Worm (Caenorhabditis elegans) whole organism, young adult: ENCODE measurements around the gene hpo-18.

Experiments used
- B0261.1 ChIP-seq: sonication (generic microtip); optimal IDR thresholded peaks from 2 replicates; lab custom pipeline; 2016; ENCODE audit warnings: mild to moderate bottlenecking, missing genetic modification characterization, moderate library complexity, missing compliant biosample characterization
- C17E4.6 ChIP-seq: fragments of 200-800 bp; sonication (Bioruptor generic); IDR thresholded peaks from 2 replicates; pipeline ENCODE4 v1.3.6; 2022; ENCODE audit warnings: missing genetic modification reagents, missing genetic modification characterization, missing compliant biosample characterization
- D2030.7 ChIP-seq: fragments of 200-800 bp; sonication (Bioruptor generic); IDR thresholded peaks from 2 replicates; pipeline ENCODE4 v1.3.6; 2022; ENCODE audit warnings: missing genetic modification reagents, missing genetic modification characterization, missing compliant biosample characterization
- F10E7.11 ChIP-seq: sonication (generic microtip); optimal IDR thresholded peaks from 2 replicates; lab custom pipeline; 2017; ENCODE audit warnings: mild to moderate bottlenecking, missing genetic modification characterization, moderate library complexity, missing compliant biosample characterization
- F22D6.2 ChIP-seq: sonication (generic microtip); optimal IDR thresholded peaks from 2 replicates; lab custom pipeline; 2016; ENCODE audit warnings: mild to moderate bottlenecking, missing genetic modification characterization, missing compliant biosample characterization
- F37B4.10 ChIP-seq: fragments of 200-800 bp; sonication (Bioruptor generic); IDR thresholded peaks from 2 replicates; pipeline ENCODE4 v1.3.6; 2022; ENCODE audit warnings: missing genetic modification characterization, missing compliant biosample characterization
- F49E8.2 ChIP-seq: sonication (generic microtip); optimal IDR thresholded peaks from 3 replicates; lab custom pipeline; 2017; ENCODE audit warnings: missing genetic modification characterization, mild to moderate bottlenecking, missing compliant biosample characterization, antibody characterized with exemption, moderate library complexity; ENCODE audit not compliant: insufficient read depth
- F52B5.7 ChIP-seq: sonication (generic microtip); optimal IDR thresholded peaks from 2 replicates; lab custom pipeline; 2016; ENCODE audit warnings: mild to moderate bottlenecking, missing genetic modification characterization, missing compliant biosample characterization
- F57C9.4 ChIP-seq: sonication (generic microtip); optimal IDR thresholded peaks from 2 replicates; lab custom pipeline; 2017; ENCODE audit warnings: mild to moderate bottlenecking, missing genetic modification characterization, missing compliant biosample characterization
- K12H6.12 ChIP-seq: fragments of 200-800 bp; sonication (Bioruptor generic); optimal IDR thresholded peaks from 2 replicates; lab custom pipeline; 2018; ENCODE audit warnings: mild to moderate bottlenecking, missing genetic modification characterization, missing compliant biosample characterization
- Y53F4B.3 ChIP-seq: fragments of 200-800 bp; sonication (Bioruptor generic); IDR thresholded peaks from 2 replicates; pipeline ENCODE4 v1.3.6; 2022; ENCODE audit warnings: missing genetic modification reagents, missing genetic modification characterization, missing compliant biosample characterization
- Y53G8AR.9 ChIP-seq: fragments of 200-800 bp; sonication (Bioruptor generic); conservative IDR thresholded peaks from 2 replicates; pipeline ENCODE4 v1.3.6; 2022; ENCODE audit warnings: missing genetic modification reagents, missing genetic modification characterization, missing compliant biosample characterization
- Y56A3A.18 ChIP-seq: fragments of 200-800 bp; sonication (Bioruptor generic); IDR thresholded peaks from 2 replicates; pipeline ENCODE4 v1.3.6; 2022; ENCODE audit warnings: missing genetic modification reagents, missing genetic modification characterization, missing compliant biosample characterization
- ZK185.1 ChIP-seq: sonication (generic microtip); optimal IDR thresholded peaks from 2 replicates; lab custom pipeline; 2016; ENCODE audit warnings: mild to moderate bottlenecking, missing genetic modification characterization, missing compliant biosample characterization; ENCODE audit not compliant: poor library complexity, severe bottlenecking
- aptf-3 ChIP-seq: fragments of 200-800 bp; sonication (Bioruptor generic); IDR thresholded peaks from 2 replicates; pipeline ENCODE4 v1.3.6; 2022; ENCODE audit warnings: missing genetic modification characterization, missing compliant biosample characterization
- ccch-3 ChIP-seq: fragments of 200-800 bp; sonication (Bioruptor generic); optimal IDR thresholded peaks from 2 replicates; lab custom pipeline; 2018; ENCODE audit warnings: mild to moderate bottlenecking, missing genetic modification characterization, missing compliant biosample characterization
- dpff-1 ChIP-seq: sonication (generic microtip); optimal IDR thresholded peaks from 2 replicates; lab custom pipeline; 2017; ENCODE audit warnings: mild to moderate bottlenecking, missing genetic modification characterization, missing compliant biosample characterization
- egl-18 ChIP-seq: fragments of 200-800 bp; sonication (Bioruptor generic); IDR thresholded peaks from 2 replicates; pipeline ENCODE4 v1.3.6; 2022; ENCODE audit warnings: missing genetic modification reagents, missing genetic modification characterization, missing compliant biosample characterization
- egl-44 ChIP-seq: fragments of 200-800 bp; sonication (Bioruptor generic); IDR thresholded peaks from 2 replicates; pipeline ENCODE4 v1.3.6; 2022; ENCODE audit warnings: missing genetic modification reagents, missing genetic modification characterization, missing compliant biosample characterization
- egrh-3 ChIP-seq: fragments of 200-800 bp; sonication (Bioruptor generic); IDR thresholded peaks from 2 replicates; pipeline ENCODE4 v1.3.6; 2022; ENCODE audit warnings: missing genetic modification reagents, missing genetic modification characterization, missing compliant biosample characterization
- fkh-3 ChIP-seq: sonication (generic microtip); optimal IDR thresholded peaks from 2 replicates; lab custom pipeline; 2016; ENCODE audit warnings: mild to moderate bottlenecking, missing genetic modification characterization, missing compliant biosample characterization
- let-526 ChIP-seq: fragments of 200-800 bp; sonication (Bioruptor generic); IDR thresholded peaks from 2 replicates; pipeline ENCODE4 v1.3.6; 2022; ENCODE audit warnings: missing genetic modification reagents, missing genetic modification characterization, missing compliant biosample characterization
- lin-26 ChIP-seq: fragments of 200-800 bp; sonication (Bioruptor generic); IDR thresholded peaks from 2 replicates; pipeline ENCODE4 v1.3.6; 2022; ENCODE audit warnings: missing genetic modification reagents, missing genetic modification characterization, missing compliant biosample characterization
- lir-1 ChIP-seq: fragments of 200-800 bp; sonication (Bioruptor generic); conservative IDR thresholded peaks from 2 replicates; pipeline ENCODE4 v1.3.6; 2022; ENCODE audit warnings: missing genetic modification reagents, missing genetic modification characterization, missing compliant biosample characterization
- madf-8 ChIP-seq: fragments of 200-800 bp; sonication (Bioruptor generic); conservative IDR thresholded peaks from 2 replicates; pipeline ENCODE4 v1.3.6; 2022; ENCODE audit warnings: missing genetic modification reagents, missing genetic modification characterization, missing compliant biosample characterization
- mel-28 ChIP-seq: sonication (generic microtip); optimal IDR thresholded peaks from 2 replicates; lab custom pipeline; 2016; ENCODE audit warnings: borderline replicate concordance, mild to moderate bottlenecking, missing genetic modification characterization, missing compliant biosample characterization
- nfya-1 ChIP-seq: sonication (generic microtip); optimal IDR thresholded peaks from 2 replicates; lab custom pipeline; 2017; ENCODE audit warnings: antibody characterized with exemption, missing compliant biosample characterization, missing genetic modification characterization, borderline replicate concordance; ENCODE audit not compliant: insufficient read depth
- nhr-120 ChIP-seq: fragments of 200-800 bp; sonication (Bioruptor generic); IDR thresholded peaks from 2 replicates; pipeline ENCODE4 v1.3.6; 2022; ENCODE audit warnings: missing genetic modification characterization, missing compliant biosample characterization
- nhr-179 ChIP-seq: sonication (generic microtip); optimal IDR thresholded peaks from 2 replicates; lab custom pipeline; 2016; ENCODE audit warnings: mild to moderate bottlenecking, missing genetic modification characterization, missing compliant biosample characterization
- nhr-27 ChIP-seq: fragments of 200-800 bp; sonication (Bioruptor generic); optimal IDR thresholded peaks from 2 replicates; lab custom pipeline; 2018; ENCODE audit warnings: mild to moderate bottlenecking, missing genetic modification characterization, moderate library complexity, missing compliant biosample characterization
- nhr-80 ChIP-seq: sonication (generic microtip); optimal IDR thresholded peaks from 2 replicates; lab custom pipeline; 2016; ENCODE audit warnings: missing genetic modification characterization, missing compliant biosample characterization
- nhr-90 ChIP-seq: sonication (generic microtip); optimal IDR thresholded peaks from 2 replicates; lab custom pipeline; 2016; ENCODE audit warnings: missing genotype, mild to moderate bottlenecking, missing genetic modification characterization, missing compliant biosample characterization
- pha-4 ChIP-seq: fragments of 150-350 bp; sonication (generic microtip); optimal IDR thresholded peaks from 2 replicates; lab custom pipeline; 2014; ENCODE audit warnings: missing biosample characterization, missing genetic modification reagents, missing genetic modification characterization
- rpc-1 ChIP-seq, 2 experiments: fragments of 150-350 bp in 1 of 2; sonication (generic microtip) in 1 of 2; optimal IDR thresholded peaks; 2 replicates each; lab custom pipeline; 2014 to 2018; ENCODE audit warnings: missing biosample characterization in 1 of 2, missing genetic modification characterization in 1 of 2, missing genetic modification reagents in 1 of 2, missing genotype in 1 of 2
- sdz-38 ChIP-seq: sonication (generic microtip); optimal IDR thresholded peaks from 2 replicates; lab custom pipeline; 2016; ENCODE audit warnings: missing genotype, missing genetic modification characterization, missing compliant biosample characterization
- snpc-4 ChIP-seq, 5 experiments: fragments of 150-350 bp in 1 of 5; sonication (generic microtip) in 4 of 5; optimal IDR thresholded peaks; 2 replicates each; lab custom pipeline; 2014 to 2018; ENCODE audit warnings: missing genetic modification characterization in 5 of 5, missing biosample characterization in 3 of 5, antibody characterized with exemption in 2 of 5, mild to moderate bottlenecking in 2 of 5, missing compliant biosample characterization in 2 of 5, missing genotype in 2 of 5, moderate library complexity in 2 of 5, missing genetic modification reagents in 1 of 5
- tbp1 ChIP-seq: fragments of 200-800 bp; sonication (Bioruptor generic); optimal IDR thresholded peaks from 2 replicates; lab custom pipeline; 2018; ENCODE audit warnings: mild to moderate bottlenecking, missing genetic modification characterization, missing compliant biosample characterization
- ztf-28 ChIP-seq: fragments of 200-800 bp; sonication (Bioruptor generic); IDR thresholded peaks from 2 replicates; pipeline ENCODE4 v1.3.6; 2022; ENCODE audit warnings: missing genetic modification reagents, missing genetic modification characterization, missing compliant biosample characterization
- ztf-6 ChIP-seq: fragments of 200-800 bp; sonication (Bioruptor generic); IDR thresholded peaks from 2 replicates; pipeline ENCODE4 v1.3.6; 2022; ENCODE audit warnings: missing genetic modification reagents, missing genetic modification characterization, missing compliant biosample characterization

hpo-18 gene

DNA sequence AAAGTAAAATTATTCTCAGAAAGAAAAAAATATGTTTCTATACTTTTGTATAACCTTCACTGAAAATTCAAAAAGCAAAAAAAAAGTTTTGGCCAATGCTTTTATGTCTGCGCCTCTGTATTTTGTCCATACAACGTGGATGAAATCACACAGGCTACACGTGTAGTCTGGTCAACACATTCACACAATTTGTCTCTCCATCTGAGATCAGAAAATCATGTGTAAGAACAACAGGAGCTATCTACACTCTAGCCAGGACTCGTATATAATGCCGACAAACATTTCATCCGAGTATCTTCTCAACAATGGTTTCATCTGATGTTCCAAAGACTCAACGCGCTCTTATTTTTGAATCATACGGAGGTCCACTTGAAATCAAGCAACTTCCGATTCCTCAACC lies 19.4 kb downstream of the hpo-18 start, which contains the start of gene D2063.1:
Gene D2063.1 (plus strand): TSS at position 281 of the 400 bp plus-strand sequence.
- TF ChIP-seq ztf-28 (GFP tag; lab: Robert Waterston, UW) (no peak), Y56A3A.18 (no peak), let-526 (GFP tag; lab: Robert Waterston, UW) (no peak), tbp1 (GFP tag; lab: Kevin White, UChicago) (no peak), madf-8 (GFP tag; lab: Robert Waterston, UW) (no peak)

DNA sequence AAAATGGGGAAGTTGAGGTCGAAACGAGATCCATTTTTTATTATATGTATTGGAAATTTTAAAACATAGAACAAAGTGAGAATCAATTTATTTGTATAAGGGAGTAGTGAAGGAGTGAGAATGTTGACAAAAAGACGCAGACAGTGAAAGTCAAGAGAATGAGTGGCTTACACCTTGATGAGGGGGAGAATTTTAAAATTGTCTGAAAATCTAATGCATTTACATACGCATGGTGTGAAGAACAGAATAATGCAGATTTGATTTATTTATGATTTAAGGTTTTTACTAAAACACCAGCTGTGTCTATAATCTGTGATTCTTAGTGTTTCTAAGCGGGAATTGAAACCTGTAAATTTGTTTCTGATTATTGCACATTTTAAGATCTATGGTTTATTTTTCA lies 20.8 kb downstream of the hpo-18 start, which contains the start of gene nhr-125:
Gene nhr-125 (minus strand): TSS at position 101 of the 400 bp plus-strand sequence.
- no peak for TF ChIP-seq ztf-28 (GFP tag; lab: Robert Waterston, UW)
- no peak for TF ChIP-seq Y53G8AR.9 (GFP tag; lab: Robert Waterston, UW)
- TF ChIP-seq K12H6.12: no peak
- TF ChIP-seq ZK185.1 (tag; lab: Kevin White, UChicago): no peak
- TF ChIP-seq egrh-3 (GFP tag; lab: Robert Waterston, UW): no peak
- TF ChIP-seq Y53F4B.3: no peak
- TF ChIP-seq F22D6.2 (tag; lab: Kevin White, UChicago): no peak
- TF ChIP-seq C17E4.6 (GFP tag; lab: Robert Waterston, UW): no peak
- no peak for TF ChIP-seq F49E8.2 (tag; lab: Kevin White, UChicago)
- no peak for TF ChIP-seq F10E7.11 (tag; lab: Kevin White, UChicago)
- TF ChIP-seq, all 124 proteins: peak for 0

DNA sequence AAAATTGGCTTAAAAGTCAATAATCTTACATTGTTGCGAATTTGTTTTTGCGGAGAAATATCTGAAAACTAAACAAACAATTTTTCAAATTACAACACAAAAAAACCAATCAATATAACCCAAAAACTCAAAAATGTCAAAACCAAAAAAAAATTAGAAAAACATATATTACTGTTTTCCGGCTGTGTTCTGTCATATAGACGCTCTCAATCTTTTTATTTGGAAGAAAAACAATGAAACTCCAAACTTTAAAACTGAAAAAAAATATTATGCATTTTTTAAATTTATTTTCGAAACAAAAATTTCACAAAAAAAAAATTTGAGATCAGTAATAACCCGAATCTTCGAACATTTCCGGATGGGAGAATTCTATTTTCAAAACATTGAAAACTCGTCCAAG lies 23.5 kb downstream of the hpo-18 start, which contains the start of gene R02D1.2:
Gene R02D1.2 (minus strand): TSS at position 101 of the 400 bp plus-strand sequence.
- no peak for TF ChIP-seq snpc-4 (GFP tag; optimal IDR thresholded peaks at IDR 0.05; lab: Kevin White, UChicago)
- no peak for TF ChIP-seq snpc-4 (tag; optimal IDR thresholded peaks at IDR 0.05; lab: Kevin White, UChicago)
- TF ChIP-seq F37B4.10 (GFP tag; lab: Robert Waterston, UW): no peak
- TF ChIP-seq ccch-3 (GFP tag; lab: Kevin White, UChicago): no peak
- TF ChIP-seq ztf-6 (GFP tag; lab: Robert Waterston, UW): no peak
- no peak for TF ChIP-seq fkh-3
- no peak for TF ChIP-seq nhr-179 (tag; lab: Kevin White, UChicago)
- no peak for TF ChIP-seq lin-26
- TF ChIP-seq nhr-120 (GFP tag; lab: Robert Waterston, UW): no peak
- TF ChIP-seq nhr-27 (tag; lab: Kevin White, UChicago): no peak
- no peak for TF ChIP-seq madf-8 (GFP tag; lab: Robert Waterston, UW)
- no peak for TF ChIP-seq nhr-80 (tag; lab: Kevin White, UChicago)
- no peak for TF ChIP-seq F52B5.7
- no peak for TF ChIP-seq lir-1 (GFP tag; lab: Robert Waterston, UW)
- no peak for TF ChIP-seq Y53F4B.3
- no peak for TF ChIP-seq F57C9.4
- no peak for TF ChIP-seq D2030.7
- TF ChIP-seq egl-44 (GFP tag; lab: Robert Waterston, UW): no peak

DNA sequence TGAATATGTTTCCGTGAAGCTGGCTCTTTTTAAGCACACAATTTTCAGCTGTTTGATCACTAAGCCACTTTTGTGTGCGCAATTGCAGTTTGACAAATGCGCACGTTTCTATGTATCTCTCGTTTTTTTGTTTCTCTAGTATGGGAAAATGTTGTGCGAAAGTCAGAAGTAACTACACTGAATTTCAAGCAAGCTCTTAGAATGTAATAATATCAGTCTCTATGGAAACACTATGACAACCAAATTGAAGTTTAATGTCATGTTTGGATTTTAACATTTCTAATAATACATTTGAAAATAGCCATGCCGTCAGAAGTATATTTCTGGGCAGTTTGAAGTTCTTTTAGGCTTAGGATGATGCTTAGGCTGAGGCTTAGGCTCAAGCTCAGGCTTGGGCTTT lies 26.4 kb downstream of the hpo-18 start, which contains the start of gene ZC132.9:
Gene ZC132.9 (minus strand): TSS at position 101 of the 400 bp plus-strand sequence.
- no peak for TF ChIP-seq ztf-28 (GFP tag; lab: Robert Waterston, UW)
- TF ChIP-seq C17E4.6 (GFP tag; lab: Robert Waterston, UW): no peak
- no peak for TF ChIP-seq nfya-1
- TF ChIP-seq nhr-90 (tag; lab: Kevin White, UChicago): no peak
- no peak for TF ChIP-seq Y56A3A.18
- TF ChIP-seq aptf-3 (GFP tag; lab: Robert Waterston, UW): no peak
- no peak for TF ChIP-seq rpc-1 (optimal IDR thresholded peaks at IDR 0.05; lab: Kevin White, UChicago)
- no peak for TF ChIP-seq rpc-1 (tag; optimal IDR thresholded peaks at IDR 0.05; lab: Kevin White, UChicago)
- TF ChIP-seq lin-26: no peak
- no peak for TF ChIP-seq pha-4 (tag; lab: Kevin White, UChicago)
- TF ChIP-seq sdz-38: no peak
- no peak for TF ChIP-seq egl-18 (GFP tag; lab: Robert Waterston, UW)
- no peak for TF ChIP-seq F10E7.11 (tag; lab: Kevin White, UChicago)
- no peak for TF ChIP-seq let-526 (GFP tag; lab: Robert Waterston, UW)
- no peak for TF ChIP-seq mel-28 (tag; lab: Kevin White, UChicago)
- no peak for TF ChIP-seq dpff-1 (tag; lab: Kevin White, UChicago)
- no peak for TF ChIP-seq F49E8.2 (tag; lab: Kevin White, UChicago)
- no peak for TF ChIP-seq nhr-179 (tag; lab: Kevin White, UChicago)
- TF ChIP-seq F57C9.4: no peak
- no peak for TF ChIP-seq B0261.1
